Fruit fly (Drosophila melanogaster): ENCODE data around the gene Mur18B.

The Mur18B gene

dm6 chrX:19224580-19225303 is 11.7 kb downstream of the Mur18B start (continued):
- TF ChIP-seq slbo (GFP tag; IDR thresholded peaks at IDR 0.05) (0 out of 2 replicates have a peak, but pooled peaks have one; percentile 13), Rfx (GFP tag; IDR thresholded peaks at IDR 0.05) (no peak), CG6654 (GFP tag; optimal IDR thresholded peaks at IDR 0.05) (no peak), eyg (GFP tag; optimal IDR thresholded peaks at IDR 0.05) (no peak), CG8924 (tag; optimal IDR thresholded peaks at IDR 0.05) (peak; percentile 63), fd96Cb (tag; optimal IDR thresholded peaks at IDR 0.05) (peak; percentile 53), CG4730 (GFP tag; IDR thresholded peaks at IDR 0.05) (no peak), dmrt11E (tag; optimal IDR thresholded peaks at IDR 0.05) (peak; percentile 52), Sry-δ (GFP tag; optimal IDR thresholded peaks at IDR 0.05) (no peak), lola (GFP tag; optimal IDR thresholded peaks at IDR 0.05) (peak in 1 of 3 experiments; percentile 61), CG14710 (tag; optimal IDR thresholded peaks at IDR 0.05) (peak; percentile 43), CG14441 (GFP tag; IDR thresholded peaks at IDR 0.05) (no peak), ro (GFP tag; IDR thresholded peaks at IDR 0.05) (no peak), croc (GFP tag; conservative IDR thresholded peaks at IDR 0.05) (no peak), yki (optimal IDR thresholded peaks at IDR 0.05) (no peak), ap (GFP tag; IDR thresholded peaks at IDR 0.05) (no peak), CG6175 (GFP tag; IDR thresholded peaks at IDR 0.05) (no peak), BtbVII (GFP tag; optimal IDR thresholded peaks at IDR 0.05) (peak; percentile 3), Atf6 (GFP tag; IDR thresholded peaks at IDR 0.05) (no peak), Dll (GFP tag; IDR thresholded peaks at IDR 0.05; ENCODE audit: partially characterized antibody) (no peak), wor (GFP tag; IDR thresholded peaks at IDR 0.05) (no peak), nmo (GFP tag; optimal IDR thresholded peaks at IDR 0.05) (peak; percentile 61), CG3163 (GFP tag; optimal IDR thresholded peaks at IDR 0.05) (no peak), CG17361 (GFP tag; IDR thresholded peaks at IDR 0.05) (peak; percentile 89), Six4 (GFP tag; optimal IDR thresholded peaks at IDR 0.05) (no peak), CG10543 (GFP tag; optimal IDR thresholded peaks at IDR 0.05) (no peak), CG11093 (GFP tag; IDR thresholded peaks at IDR 0.05) (no peak), ATbp (GFP tag; optimal IDR thresholded peaks at IDR 0.05) (peak; percentile 8), Xbp1 (GFP tag; optimal IDR thresholded peaks at IDR 0.05) (no peak), Eip74EF (GFP tag; optimal IDR thresholded peaks at IDR 0.05) (peak in 1 of 2 experiments; percentile 22), CG17912 (GFP tag; optimal IDR thresholded peaks at IDR 0.05) (no peak), ash1 (GFP tag; optimal IDR thresholded peaks at IDR 0.05) (no peak), Myb (GFP tag; optimal IDR thresholded peaks at IDR 0.05) (no peak), Bteb2 (GFP tag; optimal IDR thresholded peaks at IDR 0.05) (no peak), CG8290 (GFP tag; optimal IDR thresholded peaks at IDR 0.05) (no peak), CG8290 (tag; optimal IDR thresholded peaks at IDR 0.05) (no peak), corto (GFP tag; optimal IDR thresholded peaks at IDR 0.05) (no peak), ewg (GFP tag; optimal IDR thresholded peaks at IDR 0.05) (peak; percentile 14), rib (GFP tag; IDR thresholded peaks at IDR 0.05) (no peak), org-1 (GFP tag; optimal IDR thresholded peaks at IDR 0.05) (no peak), grau (tag; optimal IDR thresholded peaks at IDR 0.05) (peak; percentile 56), HLH4C (GFP tag; IDR thresholded peaks at IDR 0.05; ENCODE audit: partially characterized antibody) (no peak), shn (GFP tag; optimal IDR thresholded peaks at IDR 0.05) (no peak), CG8388 (GFP tag; optimal IDR thresholded peaks at IDR 0.05) (peak; percentile 45), pnt (GFP tag; optimal IDR thresholded peaks at IDR 0.05) (no peak), CG18011 (GFP tag; optimal IDR thresholded peaks at IDR 0.05) (no peak), CG31365 (tag; optimal IDR thresholded peaks at IDR 0.05) (no peak), HmgZ (tag; optimal IDR thresholded peaks at IDR 0.05) (no peak), Blimp-1 (GFP tag; optimal IDR thresholded peaks at IDR 0.05) (peak; percentile 91), CG5245 (GFP tag; optimal IDR thresholded peaks at IDR 0.05) (no peak)
